Fruit fly (Drosophila melanogaster): Measurements from ENCODE around the gene Usp1.

Gene Usp1

DNA sequence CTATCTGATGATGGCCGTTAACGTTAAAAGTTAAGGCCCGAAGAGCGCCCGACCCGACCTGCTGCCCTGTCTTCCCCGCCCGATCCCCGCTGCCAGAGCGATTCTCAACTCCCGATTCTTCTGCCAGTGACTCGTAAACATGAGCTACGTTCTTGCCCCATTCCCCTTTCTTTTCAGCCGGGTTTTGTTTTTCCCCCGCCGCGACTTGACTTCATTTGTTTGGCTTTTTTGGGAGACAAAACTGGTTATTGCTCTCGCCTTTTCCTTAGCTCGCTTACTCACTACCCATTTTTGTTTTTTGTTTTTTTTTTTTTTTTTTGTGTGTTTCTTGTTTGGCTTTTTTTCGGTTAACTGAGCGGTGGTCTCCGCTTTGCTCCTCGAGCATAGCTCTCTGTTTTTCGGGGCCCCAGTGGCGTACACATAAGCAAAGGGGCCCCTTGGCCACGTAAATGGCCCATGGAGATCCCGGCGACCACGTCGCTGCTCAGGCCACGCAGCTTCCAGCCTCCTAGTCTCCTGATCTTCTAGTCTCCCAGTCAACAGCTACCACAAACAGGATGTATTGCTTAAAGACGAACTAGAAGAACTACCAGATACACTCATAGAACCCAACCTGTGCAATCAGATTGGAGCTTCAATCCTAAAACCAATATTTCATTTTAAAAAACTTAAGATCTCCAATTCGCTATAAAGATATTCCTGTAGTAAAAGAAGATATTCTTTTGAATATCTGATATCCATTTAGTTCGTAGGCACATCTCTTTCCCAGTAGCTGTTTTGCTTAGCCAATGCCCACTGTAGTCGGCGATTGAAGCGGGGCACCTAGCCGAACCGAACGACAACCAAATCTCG, 18.2 kb upstream of the Usp1 start:
- TF ChIP-seq noc (tag; optimal IDR thresholded peaks at IDR 0.05): no peak

DNA sequence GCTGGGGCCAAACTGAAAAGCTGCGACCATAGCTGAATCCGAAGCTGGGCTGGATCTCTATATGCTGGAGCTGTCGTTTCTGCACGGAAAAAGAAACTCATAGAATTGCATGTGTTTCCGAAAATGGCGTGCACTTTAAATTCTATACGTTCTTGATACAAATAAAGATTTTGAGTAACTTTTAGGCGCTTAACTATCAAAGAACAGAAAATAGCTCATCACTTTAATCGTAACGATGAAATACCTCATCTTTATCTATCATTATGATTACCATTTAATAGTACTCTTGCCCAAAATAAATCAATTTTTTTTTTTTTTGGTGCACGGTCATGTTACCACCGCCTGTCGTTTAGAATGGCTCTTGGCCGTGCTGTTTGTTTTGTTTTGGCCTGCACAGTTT, 17.3 kb upstream of the Usp1 start:
- no peak for TF ChIP-seq noc (tag; optimal IDR thresholded peaks at IDR 0.05)

DNA sequence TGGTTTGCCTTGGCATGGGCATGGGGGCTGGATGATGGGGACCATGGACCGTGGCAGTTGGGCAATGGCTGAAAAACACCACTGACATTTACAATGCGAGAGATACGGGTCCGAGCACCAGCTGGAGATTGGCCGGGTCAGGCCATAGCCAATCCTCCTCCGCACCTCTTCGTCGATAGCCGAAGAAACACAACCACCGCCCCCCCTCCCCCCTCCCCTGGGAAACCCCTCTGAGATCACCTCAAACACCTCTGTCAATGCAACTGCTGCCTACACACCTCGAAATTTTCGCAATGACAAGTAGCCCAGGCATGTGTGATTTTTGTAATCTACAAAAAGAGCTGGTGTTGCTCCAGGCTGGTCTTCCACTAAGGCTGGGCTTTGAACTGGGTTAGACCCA, 16.4 kb upstream of the Usp1 start:
- no peak for TF ChIP-seq noc (tag; optimal IDR thresholded peaks at IDR 0.05)

- no peak for TF ChIP-seq noc (tag; optimal IDR thresholded peaks at IDR 0.05)
Measured at dm6 chr3R:29213416-29213815, 15.5 kb upstream of the Usp1 start.

- TF ChIP-seq noc (tag; optimal IDR thresholded peaks at IDR 0.05): peak; percentile 99
Measured at dm6 chr3R:29214262-29214661, 14.7 kb upstream of the Usp1 start.

DNA sequence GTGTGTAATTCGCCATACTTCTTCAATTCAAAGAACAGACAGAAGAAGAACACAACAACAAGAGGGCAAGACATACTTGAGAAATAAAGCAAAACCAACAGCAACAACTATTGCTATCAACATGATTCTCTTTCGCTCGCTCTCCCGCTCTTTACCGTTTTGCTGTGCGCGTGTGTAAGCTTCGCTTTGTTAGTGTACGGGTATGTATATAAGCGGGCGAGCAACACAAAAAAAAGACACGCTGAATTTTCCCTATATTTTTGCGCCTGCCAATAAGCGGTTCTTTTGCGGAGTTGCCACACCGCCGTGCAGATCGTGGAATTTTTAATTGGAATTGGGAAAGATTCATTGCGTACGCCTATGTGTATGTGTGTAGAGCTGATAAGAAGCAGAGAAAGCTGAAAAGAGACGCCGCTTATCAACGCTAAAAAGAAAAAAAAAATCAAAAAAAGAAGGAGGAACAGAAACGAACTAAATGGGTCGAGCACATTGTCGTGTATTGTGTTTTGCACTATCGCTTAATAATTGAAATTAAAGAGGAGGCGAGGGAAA, 13.9 kb upstream of the Usp1 start:
- TF ChIP-seq noc (tag; optimal IDR thresholded peaks at IDR 0.05): peak; percentile 19

- TF ChIP-seq noc (tag; optimal IDR thresholded peaks at IDR 0.05): no peak
Measured at dm6 chr3R:29215652-29216483, 13.1 kb upstream of the Usp1 start.

DNA sequence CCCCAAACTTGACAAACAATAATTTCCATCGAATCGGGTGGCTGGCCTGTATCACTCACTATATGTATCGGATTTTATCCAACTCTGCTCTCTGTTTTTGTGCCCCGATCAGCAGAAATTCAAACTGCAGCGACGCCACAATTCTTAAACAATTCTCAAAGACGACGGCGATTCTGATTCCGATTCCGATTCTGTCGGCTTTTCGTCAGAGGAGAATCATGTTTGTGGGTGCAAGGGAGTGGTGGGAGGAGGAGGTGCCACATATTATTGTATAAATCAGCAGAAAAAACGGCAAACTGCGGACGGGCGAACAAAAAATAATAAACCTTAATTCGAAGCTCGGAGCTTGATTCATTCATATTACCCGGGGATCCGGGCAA, 12.5 kb upstream of the Usp1 start:
- no peak for TF ChIP-seq noc (tag; optimal IDR thresholded peaks at IDR 0.05)

DNA sequence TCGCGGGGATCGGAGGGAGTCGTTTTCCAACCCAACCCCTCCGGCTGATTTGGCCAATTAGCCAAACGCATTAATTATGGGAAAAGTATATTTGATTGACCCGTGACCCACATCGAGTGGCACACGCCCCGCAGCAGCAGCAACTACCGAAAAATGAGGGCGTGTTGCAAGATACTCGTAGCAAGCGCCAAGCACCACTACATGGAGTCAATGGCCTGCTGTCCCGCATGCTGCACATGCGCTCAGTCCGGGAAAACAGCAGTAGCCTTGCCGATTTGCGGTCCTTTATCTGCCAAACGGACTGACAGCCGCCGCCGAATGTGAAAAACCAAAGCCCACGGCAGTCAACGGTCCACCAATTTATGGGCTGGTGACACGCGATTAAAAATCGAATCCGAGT, 11.7 kb upstream of the Usp1 start:
- no peak for TF ChIP-seq noc (tag; optimal IDR thresholded peaks at IDR 0.05)

DNA sequence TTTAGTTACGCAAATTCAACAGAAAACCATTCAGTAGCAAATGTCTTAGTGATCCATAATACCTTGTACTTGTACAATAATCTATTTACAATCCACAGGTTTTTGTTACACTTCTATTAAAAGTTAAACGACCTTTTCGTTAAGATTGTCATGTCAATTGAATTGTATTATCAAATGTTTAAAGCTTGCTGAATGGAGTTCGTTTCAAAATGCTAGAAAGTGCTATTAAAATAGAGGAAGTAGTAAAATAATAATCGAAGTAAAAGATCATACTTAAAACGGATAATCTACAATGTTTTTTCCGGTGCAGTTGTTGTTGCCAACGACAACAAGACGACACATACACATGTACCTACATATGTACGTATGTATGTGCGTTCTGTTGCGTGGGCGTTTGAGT, 11.0 kb upstream of the Usp1 start:
- no peak for TF ChIP-seq noc (tag; optimal IDR thresholded peaks at IDR 0.05)

DNA sequence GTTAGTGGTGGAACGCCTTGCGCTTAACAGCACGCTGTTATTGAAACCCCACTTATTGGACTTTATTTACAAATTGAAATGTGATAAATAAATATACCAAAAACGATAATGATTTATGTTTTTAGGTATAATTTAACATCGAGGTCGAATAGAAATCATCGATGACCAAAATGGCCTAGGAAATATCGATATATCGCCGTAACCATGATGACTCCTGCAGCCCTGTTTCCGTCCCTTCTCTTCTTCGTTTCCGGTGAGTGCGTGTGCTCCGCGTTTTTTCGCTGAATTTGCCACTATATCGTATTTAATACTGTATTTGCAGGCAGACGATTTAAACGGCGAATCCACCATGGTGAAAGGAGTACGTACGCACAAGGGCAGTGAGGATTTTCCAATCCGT, 9.0 kb upstream of the Usp1 start, which contains the start of gene eEF1gamma:
Gene eEF1gamma (plus strand): TSS at position 225 of the 400 bp plus-strand sequence.
- peak; percentile 84 for TF ChIP-seq noc (tag; optimal IDR thresholded peaks at IDR 0.05)

DNA sequence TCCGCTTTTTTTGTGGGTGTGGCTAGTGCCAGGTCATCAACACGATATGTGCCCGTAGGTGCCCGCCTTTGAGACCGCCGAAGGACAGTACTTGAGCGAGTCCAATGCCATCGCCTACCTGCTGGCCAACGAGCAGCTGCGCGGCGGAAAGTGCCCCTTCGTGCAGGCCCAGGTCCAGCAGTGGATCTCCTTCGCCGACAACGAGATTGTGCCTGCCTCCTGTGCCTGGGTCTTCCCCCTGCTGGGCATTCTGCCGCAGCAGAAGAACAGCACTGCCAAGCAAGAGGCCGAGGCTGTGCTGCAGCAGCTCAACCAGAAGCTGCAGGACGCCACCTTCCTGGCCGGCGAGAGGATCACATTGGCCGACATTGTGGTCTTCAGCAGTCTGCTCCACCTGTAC, 8.4 kb upstream of the Usp1 start:
- no peak for TF ChIP-seq noc (tag; optimal IDR thresholded peaks at IDR 0.05)

DNA sequence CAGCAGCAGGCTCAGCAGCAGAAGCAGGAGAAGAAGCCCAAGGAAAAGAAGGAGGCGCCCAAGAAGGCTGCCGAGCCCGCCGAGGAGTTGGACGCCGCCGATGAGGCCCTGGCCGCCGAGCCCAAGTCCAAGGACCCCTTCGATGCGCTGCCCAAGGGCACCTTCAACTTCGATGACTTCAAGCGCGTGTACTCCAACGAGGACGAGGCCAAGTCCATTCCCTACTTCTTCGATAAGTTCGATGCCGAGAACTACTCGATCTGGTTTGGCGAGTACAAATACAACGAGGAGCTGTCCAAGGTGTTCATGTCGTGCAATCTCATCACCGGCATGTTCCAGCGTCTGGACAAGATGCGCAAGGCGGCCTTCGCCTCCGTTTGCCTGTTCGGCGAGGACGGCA, 7.8 kb upstream of the Usp1 start:
- no peak for TF ChIP-seq noc (tag; optimal IDR thresholded peaks at IDR 0.05)

DNA sequence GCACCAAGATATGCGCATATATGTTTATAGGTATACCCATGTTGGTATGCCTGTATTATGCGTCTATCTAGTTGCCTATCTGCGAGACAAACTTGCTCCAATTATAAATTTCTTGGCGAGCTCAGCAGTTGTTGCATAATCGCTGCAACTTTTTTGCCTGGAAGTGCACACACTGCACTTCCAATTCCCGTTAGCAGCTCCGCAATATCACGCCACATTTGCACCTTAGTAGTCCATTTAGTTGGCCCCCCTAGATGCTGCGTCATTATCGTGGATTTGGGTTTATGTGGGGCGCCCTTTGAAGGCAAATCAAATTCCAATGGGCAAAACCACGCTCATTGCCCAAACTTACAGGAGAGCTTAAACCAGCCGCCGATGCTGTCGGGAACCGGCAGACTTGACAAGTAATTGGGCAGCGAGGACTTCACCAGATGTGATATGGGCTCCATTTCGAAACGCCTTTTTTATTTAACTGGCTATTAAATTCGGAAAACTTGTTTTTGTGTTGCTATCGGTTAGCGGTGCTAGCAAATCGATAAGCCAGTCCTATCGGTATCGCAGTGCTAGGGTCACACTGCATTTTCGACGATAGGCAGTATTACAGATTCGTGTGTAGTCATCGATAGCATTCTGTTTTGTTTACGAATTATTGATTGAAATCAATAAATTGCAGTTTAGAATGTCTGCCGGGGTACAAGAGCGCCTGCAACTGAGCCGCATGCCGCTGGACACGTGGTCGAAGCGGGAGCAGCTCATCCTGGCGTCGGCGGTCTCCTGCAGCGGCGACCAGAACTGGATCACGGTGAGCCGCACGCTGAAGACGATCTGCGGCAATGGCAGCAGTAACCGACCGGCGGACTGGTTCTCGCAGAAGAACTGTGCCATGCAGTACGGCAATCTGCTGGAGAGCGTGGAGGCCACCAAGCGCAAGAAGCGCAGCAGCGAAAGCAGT, 5.8 kb upstream of the Usp1 start, which contains the start of the genes Cisd2 and Brd8:
Gene Cisd2 (minus strand): TSS at position 538 of the 952 bp plus-strand sequence.
Gene Brd8 (plus strand): TSS at position 595 of the 952 bp plus-strand sequence.
- TF ChIP-seq noc (tag; optimal IDR thresholded peaks at IDR 0.05): no peak

- TF ChIP-seq noc (tag; optimal IDR thresholded peaks at IDR 0.05): no peak
Measured at dm6 chr3R:29227675-29228211, 1.2 kb upstream of the Usp1 start, which contains the start of gene CG14507. Gene CG14507, minus strand, starts transcription at chr3R:29227725.
